Worm (Caenorhabditis elegans): ENCODE measurements around the gene egl-47.

DNA sequence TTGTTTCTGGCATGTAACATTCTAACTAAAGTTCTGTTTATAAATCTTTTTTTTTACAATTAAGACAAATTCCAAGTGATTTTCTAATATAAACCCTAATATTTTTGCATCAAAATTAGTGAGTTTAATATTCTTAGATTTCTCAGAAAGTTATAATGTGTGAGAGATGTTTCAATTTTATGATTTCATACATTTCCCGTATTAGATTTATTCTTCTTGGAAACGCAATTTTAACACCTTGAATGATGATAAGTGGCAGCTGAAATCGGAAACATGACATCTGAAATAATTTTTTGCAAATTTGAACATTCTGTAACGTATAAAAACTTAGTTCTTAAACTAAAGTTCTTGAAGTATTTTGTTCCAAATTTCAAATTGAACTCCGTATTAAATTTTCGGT is 1.7 kb downstream of the egl-47 start:
- TF ChIP-seq mdl-1 (tag; optimal IDR thresholded peaks at IDR 0.05), result no peak
- no peak for TF ChIP-seq gmeb-1 (tag; optimal IDR thresholded peaks at IDR 0.05)
- TF ChIP-seq ZK546.5 (tag; optimal IDR thresholded peaks at IDR 0.05), result no peak
- no peak for TF ChIP-seq lin-39 (tag; optimal IDR thresholded peaks at IDR 0.05)
- no peak for TF ChIP-seq nhr-25 (tag; optimal IDR thresholded peaks at IDR 0.05)
- TF ChIP-seq egl-27 (tag; optimal IDR thresholded peaks at IDR 0.05), result no peak

Data from whole organism, L2 larva.